Fruit fly (Drosophila melanogaster): ENCODE results near the gene gnu.

Gene gnu

dm6 chr3L:14775711-14776660 lies 27.2 kb downstream of the gnu start, which contains the start of gene mop (continued):
- peak; percentile 15 for TF ChIP-seq Bteb2 (GFP tag; optimal IDR thresholded peaks at IDR 0.05)
- no peak for TF ChIP-seq kay (GFP tag; optimal IDR thresholded peaks at IDR 0.05)
- TF ChIP-seq pan (optimal IDR thresholded peaks at IDR 0.05) = no peak
- TF ChIP-seq pan (GFP tag; optimal IDR thresholded peaks at IDR 0.05 in 1 of 2, IDR thresholded peaks at IDR 0.05 in 1 of 2) = peak in 1 of 2 experiments; percentile 68
- no peak for TF ChIP-seq CG10274 (GFP tag; optimal IDR thresholded peaks at IDR 0.05)
- TF ChIP-seq gsb-n (tag; optimal IDR thresholded peaks at IDR 0.05) = no peak
- TF ChIP-seq CG15601 (tag; optimal IDR thresholded peaks at IDR 0.05) = no peak
- TF ChIP-seq ara (GFP tag; IDR thresholded peaks at IDR 0.05) = no peak
- TF ChIP-seq Dad (GFP tag; optimal IDR thresholded peaks at IDR 0.05) = no peak
- no peak for TF ChIP-seq CG43689 (GFP tag; IDR thresholded peaks at IDR 0.05)
- TF ChIP-seq CG12391 (tag; optimal IDR thresholded peaks at IDR 0.05) = peak; percentile 60
- TF ChIP-seq D19A (tag; optimal IDR thresholded peaks at IDR 0.05) = no peak
- peak; percentile 43; the same call in 1 of the 2 replicates for TF ChIP-seq ap (GFP tag; IDR thresholded peaks at IDR 0.05)
- TF ChIP-seq jigr1 (GFP tag; IDR thresholded peaks at IDR 0.05) = peak; percentile 56; the same call in 1 of the 3 replicates
- no peak for TF ChIP-seq CG7786 (GFP tag; optimal IDR thresholded peaks at IDR 0.05)
- no peak for TF ChIP-seq sc (optimal IDR thresholded peaks at IDR 0.05)
- TF ChIP-seq sc (GFP tag; optimal IDR thresholded peaks at IDR 0.05) = no peak
- no peak for TF ChIP-seq cwo (GFP tag; optimal IDR thresholded peaks at IDR 0.05)
- TF ChIP-seq CG1832 (GFP tag; optimal IDR thresholded peaks at IDR 0.05) = no peak
- peak; percentile 9 for TF ChIP-seq fu2 (GFP tag; optimal IDR thresholded peaks at IDR 0.05)
- no peak for TF ChIP-seq CG2678 (tag; optimal IDR thresholded peaks at IDR 0.05)
- TF ChIP-seq lmd (GFP tag; IDR thresholded peaks at IDR 0.05) = peak; percentile 41
- TF ChIP-seq Neu2 (GFP tag; optimal IDR thresholded peaks at IDR 0.05; ENCODE audit: borderline replicate concordance) = no peak
- no peak for TF ChIP-seq so (GFP tag; IDR thresholded peaks at IDR 0.05)
- no peak for TF ChIP-seq Antp (GFP tag; optimal IDR thresholded peaks at IDR 0.05)
- TF ChIP-seq CG3407 (GFP tag; optimal IDR thresholded peaks at IDR 0.05) = no peak
- TF ChIP-seq zf30C (GFP tag; optimal IDR thresholded peaks at IDR 0.05) = no peak
- no peak for TF ChIP-seq nerfin-1 (tag; optimal IDR thresholded peaks at IDR 0.05)
- TF ChIP-seq CG13894 (tag; optimal IDR thresholded peaks at IDR 0.05) = no peak
- TF ChIP-seq Hmx (GFP tag; optimal IDR thresholded peaks at IDR 0.05) = no peak
- TF ChIP-seq salm (tag; optimal IDR thresholded peaks at IDR 0.05) = no peak
- no peak for TF ChIP-seq ftz-f1 (GFP tag; optimal IDR thresholded peaks at IDR 0.05)
- peak; percentile 50; the same call in 1 of the 2 replicates for TF ChIP-seq CG3847 (GFP tag; IDR thresholded peaks at IDR 0.05)
- TF ChIP-seq gfzf (GFP tag; optimal IDR thresholded peaks at IDR 0.05) = peak; percentile 79
- TF ChIP-seq kni (GFP tag; optimal IDR thresholded peaks at IDR 0.05) = no peak
- peak; percentile 26 for TF ChIP-seq CG10267 (tag; optimal IDR thresholded peaks at IDR 0.05)
- TF ChIP-seq slou (GFP tag; optimal IDR thresholded peaks at IDR 0.05) = no peak
- TF ChIP-seq gt (GFP tag; IDR thresholded peaks at IDR 0.05) = no peak
- TF ChIP-seq CG4360 (GFP tag; IDR thresholded peaks at IDR 0.05) = no peak; the same call in 1 of the 2 replicates
- TF ChIP-seq Dip3 (GFP tag; optimal IDR thresholded peaks at IDR 0.05) = no peak
- TF ChIP-seq Doc2 (GFP tag; IDR thresholded peaks at IDR 0.05) = no peak
- TF ChIP-seq Atf6 (GFP tag; IDR thresholded peaks at IDR 0.05) = peak; percentile 58
- no peak for TF ChIP-seq Optix (GFP tag; IDR thresholded peaks at IDR 0.05)
- no peak for TF ChIP-seq nom (GFP tag; optimal IDR thresholded peaks at IDR 0.05)
- TF ChIP-seq Aef1 (GFP tag; IDR thresholded peaks at IDR 0.05) = peak; percentile 30; the same call in 1 of the 3 replicates
- TF ChIP-seq HLH3B (GFP tag; IDR thresholded peaks at IDR 0.05) = peak; percentile 48
- TF ChIP-seq CG11560 (tag; IDR thresholded peaks at IDR 0.05) = no peak
- peak; percentile 67; the same call in 2 of the 3 replicates for TF ChIP-seq tgo (GFP tag; IDR thresholded peaks at IDR 0.05)
- no peak for TF ChIP-seq shn (GFP tag; optimal IDR thresholded peaks at IDR 0.05)
- peak; percentile 41; the same call in 2 of the 3 replicates for TF ChIP-seq CG14050 (GFP tag; IDR thresholded peaks at IDR 0.05)

Measured in whole organism, embryonic.